Worm (Caenorhabditis elegans): Measurements from ENCODE around the gene C44B9.3.

The C44B9.3 gene

ce11 chrIII:10867086-10867485 is 12.9 kb downstream of the C44B9.3 start:
- TF ChIP-seq hrde-1 (tag; optimal IDR thresholded peaks at IDR 0.05; ENCODE audit: borderline replicate concordance) = no peak
- no peak for TF ChIP-seq gei-17 (GFP tag; optimal IDR thresholded peaks at IDR 0.05)
- TF ChIP-seq zfh-2 (GFP tag; conservative IDR thresholded peaks at IDR 0.05) = peak; percentile 70; the same call in 1 of the 2 replicates
- no peak for TF ChIP-seq K12H6.12 (tag; optimal IDR thresholded peaks at IDR 0.05)
- TF ChIP-seq Y95B8A.8 (GFP tag; IDR thresholded peaks at IDR 0.05) = no peak
- no peak for TF ChIP-seq nhr-90 (tag; optimal IDR thresholded peaks at IDR 0.05)
- TF ChIP-seq D2030.7 (GFP tag; IDR thresholded peaks at IDR 0.05) = no peak
- TF ChIP-seq egrh-3 (GFP tag; IDR thresholded peaks at IDR 0.05) = peak; percentile 75
- TF ChIP-seq tbp1 (GFP tag; optimal IDR thresholded peaks at IDR 0.05) = no peak
- TF ChIP-seq hlh-26 (GFP tag; conservative IDR thresholded peaks at IDR 0.05) = no peak

ce11 chrIII:10861375-10861774 is 18.6 kb downstream of the C44B9.3 start:
- TF ChIP-seq dpl-1 (GFP tag; optimal IDR thresholded peaks at IDR 0.05) (no peak), ceh-27 (GFP tag; optimal IDR thresholded peaks at IDR 0.05) (no peak), Y53F4B.3 (GFP tag; IDR thresholded peaks at IDR 0.05) (no peak), madf-10 (tag; optimal IDR thresholded peaks at IDR 0.05) (no peak), die-1 (tag; optimal IDR thresholded peaks at IDR 0.05) (no peak)

- TF ChIP-seq F52B5.7 (tag; optimal IDR thresholded peaks at IDR 0.05) = no peak
- TF ChIP-seq egl-44 (GFP tag; IDR thresholded peaks at IDR 0.05) = no peak
- TF ChIP-seq egrh-3 (GFP tag; IDR thresholded peaks at IDR 0.05) = no peak
- no peak for TF ChIP-seq lir-1 (GFP tag; conservative IDR thresholded peaks at IDR 0.05)
- no peak for TF ChIP-seq sptf-2 (GFP tag; optimal IDR thresholded peaks at IDR 0.05)
Observed at ce11 chrIII:10857984-10858383, 22.0 kb downstream of the C44B9.3 start, which contains the start of gene oxi-1. TSS of gene oxi-1 (plus strand) at chrIII:10858284.

DNA sequence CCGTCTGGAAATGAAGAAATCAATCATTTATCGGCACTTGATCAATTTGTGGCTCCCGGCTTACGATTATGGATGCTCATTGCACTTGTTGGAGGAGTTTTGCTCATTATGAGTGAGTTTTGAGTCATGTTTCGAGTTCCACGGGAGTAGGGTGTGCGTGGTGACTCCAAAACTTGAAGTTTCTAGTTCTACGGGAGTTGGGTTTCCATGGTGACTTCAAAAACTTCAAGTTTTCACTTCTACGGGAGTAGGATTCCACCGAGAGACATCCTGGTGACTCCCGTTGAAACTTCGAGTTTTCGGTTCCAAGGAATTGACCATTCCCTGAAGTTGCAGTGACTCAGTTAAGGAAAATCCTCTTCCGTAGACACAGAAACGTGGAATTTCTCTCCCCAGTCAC is 23.2 kb downstream of the C44B9.3 start:
- TF ChIP-seq mxl-1 (tag; optimal IDR thresholded peaks at IDR 0.05) (no peak), snpc-4 (GFP tag; optimal IDR thresholded peaks at IDR 0.05) (no peak), snpc-4 (tag; optimal IDR thresholded peaks at IDR 0.05) (no peak), hmg-1.2 (GFP tag; IDR thresholded peaks at IDR 0.05) (no peak), Y53G8AR.9 (GFP tag; conservative IDR thresholded peaks at IDR 0.05) (no peak), ceh-100 (GFP tag; IDR thresholded peaks at IDR 0.05) (peak; percentile 87), zim-3 (tag; optimal IDR thresholded peaks at IDR 0.05) (no peak), egl-44 (GFP tag; IDR thresholded peaks at IDR 0.05) (no peak), rcor-1 (GFP tag; IDR thresholded peaks at IDR 0.05) (no peak), F49E8.2 (tag; optimal IDR thresholded peaks at IDR 0.05; ENCODE audit: insufficient read depth) (no peak), unc-130 (GFP tag; optimal IDR thresholded peaks at IDR 0.05) (peak; percentile 48), D2030.7 (GFP tag; IDR thresholded peaks at IDR 0.05) (peak; percentile 27; the same call in 1 of the 2 replicates), nhr-179 (tag; optimal IDR thresholded peaks at IDR 0.05) (no peak), aptf-2 (GFP tag; conservative IDR thresholded peaks at IDR 0.05) (peak; percentile 63; the same call in 1 of the 2 replicates), akir-1 (GFP tag; optimal IDR thresholded peaks at IDR 0.05) (peak; percentile 77), cebp-2 (GFP tag; IDR thresholded peaks at IDR 0.05) (0 out of 2 replicates have a peak, but pooled peaks have one; percentile 28), bed-2 (GFP tag; IDR thresholded peaks at IDR 0.05) (peak; percentile 56; the same call in 1 of the 2 replicates), madf-3 (GFP tag; IDR thresholded peaks at IDR 0.05) (no peak), nhr-120 (GFP tag; IDR thresholded peaks at IDR 0.05) (no peak), ceh-27 (GFP tag; optimal IDR thresholded peaks at IDR 0.05) (peak; percentile 63), attf-3 (GFP tag; conservative IDR thresholded peaks at IDR 0.05) (0 out of 2 replicates have a peak, but pooled peaks have one; percentile 12), F33H1.4 (GFP tag; IDR thresholded peaks at IDR 0.05) (no peak)

Measured in whole organism, young adult.